Worm (Caenorhabditis elegans) whole organism, L4 larva: ENCODE measurements around the gene cha-1.

Source experiments
- ces-1 ChIP-seq: fragments of 150-350 bp; sonication (generic microtip); optimal IDR thresholded peaks from 4 replicates; lab custom pipeline; 2014; ENCODE audit warnings: missing biosample characterization, missing genetic modification reagents, missing genetic modification characterization
- fkh-10 ChIP-seq: fragments of 150-350 bp; optimal IDR thresholded peaks from 2 replicates; lab custom pipeline; 2014; ENCODE audit warnings: missing biosample characterization, missing genetic modification reagents, missing genetic modification characterization

- no peak for TF ChIP-seq fkh-10 (GFP tag; lab: Kevin White, UChicago)
- TF ChIP-seq ces-1 (GFP tag; lab: Kevin White, UChicago): no peak
Measured at ce11 chrIV:3648634-3649240, 24.2 kb upstream of the cha-1 start, which contains the start of gene CC8.2.
